Worm (Caenorhabditis elegans) whole organism, L4 larva: ENCODE measurements around the gene C06E2.2.

ENCODE experiments used
- D1046.2 ChIP-seq: fragments of 200-800 bp; sonication (Bioruptor generic); IDR thresholded peaks from 2 replicates; pipeline ENCODE4 v1.3.6; 2022; ENCODE audit warnings: missing genetic modification characterization, missing compliant biosample characterization
- F26F4.8 ChIP-seq: fragments of 200-800 bp; sonication (Bioruptor generic); conservative IDR thresholded peaks from 2 replicates; pipeline ENCODE4 v1.3.6; 2022; ENCODE audit warnings: missing genetic modification characterization, missing compliant biosample characterization
- F37D6.2 ChIP-seq: sonication (generic microtip); optimal IDR thresholded peaks from 2 replicates; lab custom pipeline; 2016; ENCODE audit warnings: mild to moderate bottlenecking, missing genetic modification characterization, missing compliant biosample characterization
- T26A8.4 ChIP-seq: fragments of 200-800 bp; sonication (Bioruptor generic); IDR thresholded peaks from 2 replicates; pipeline ENCODE4 v1.3.6; 2022; ENCODE audit warnings: missing genetic modification characterization, missing compliant biosample characterization
- Y5F2A.4 ChIP-seq: fragments of 200-800 bp; sonication (Bioruptor generic); optimal IDR thresholded peaks from 2 replicates; lab custom pipeline; 2018; ENCODE audit warnings: mild to moderate bottlenecking, missing genetic modification characterization, missing compliant biosample characterization
- aha-1 ChIP-seq: fragments of 150-350 bp; peaks from one replicate; lab custom pipeline; 2014; ENCODE audit warnings: missing biosample characterization, missing genetic modification characterization
- arid-1 ChIP-seq: fragments of 200-800 bp; sonication (Bioruptor generic); conservative IDR thresholded peaks from 2 replicates; pipeline ENCODE4 v1.3.6; 2022; ENCODE audit warnings: missing genetic modification reagents, missing genetic modification characterization, missing compliant biosample characterization
- attf-4 ChIP-seq: sonication (generic microtip); optimal IDR thresholded peaks from 3 replicates; lab custom pipeline; 2017; ENCODE audit warnings: missing biosample characterization, missing genetic modification characterization
- ceh-28 ChIP-seq: fragments of 150-350 bp; optimal IDR thresholded peaks from 2 replicates; lab custom pipeline; 2014; ENCODE audit warnings: missing biosample characterization, missing genetic modification reagents, missing genetic modification characterization
- ceh-32 ChIP-seq: sonication (generic microtip); optimal IDR thresholded peaks from 2 replicates; lab custom pipeline; 2016; ENCODE audit warnings: mild to moderate bottlenecking, missing genetic modification characterization, missing compliant biosample characterization; ENCODE audit not compliant: poor library complexity
- ceh-82 ChIP-seq: sonication (generic microtip); optimal IDR thresholded peaks from 2 replicates; lab custom pipeline; 2017; ENCODE audit warnings: missing biosample characterization, missing genetic modification characterization
- ces-1 ChIP-seq: fragments of 150-350 bp; sonication (generic microtip); optimal IDR thresholded peaks from 4 replicates; lab custom pipeline; 2014; ENCODE audit warnings: missing biosample characterization, missing genetic modification reagents, missing genetic modification characterization
- ctbp-1 ChIP-seq: fragments of 200-800 bp; sonication (Bioruptor generic); IDR thresholded peaks from 2 replicates; pipeline ENCODE4 v1.3.6; 2022; ENCODE audit warnings: missing genetic modification reagents, missing genetic modification characterization, missing compliant biosample characterization
- daf-16 ChIP-seq, 3 experiments: sonication (generic microtip); optimal IDR thresholded peaks; 2 replicates each; lab custom pipeline; 2016 to 2017; ENCODE audit warnings: missing genetic modification characterization in 3 of 3, missing genetic modification reagents in 3 of 3, mild to moderate bottlenecking in 2 of 3, missing compliant biosample characterization in 2 of 3, missing biosample characterization in 1 of 3, moderate library complexity in 1 of 3
- dmd-6 ChIP-seq: fragments of 200-800 bp; sonication (Bioruptor generic); IDR thresholded peaks from 2 replicates; pipeline ENCODE4 v1.3.6; 2022; ENCODE audit warnings: missing genetic modification reagents, missing genetic modification characterization, missing compliant biosample characterization
- egl-27 ChIP-seq: sonication (generic microtip); optimal IDR thresholded peaks from 3 replicates; lab custom pipeline; 2017; ENCODE audit warnings: missing biosample characterization, missing genetic modification reagents, missing genetic modification characterization
- hlh-30 ChIP-seq: sonication (generic microtip); optimal IDR thresholded peaks from 2 replicates; lab custom pipeline; 2017; ENCODE audit warnings: antibody characterized with exemption, mild to moderate bottlenecking, missing genetic modification characterization, missing compliant biosample characterization; ENCODE audit not compliant: insufficient read depth
- hmg-1.1 ChIP-seq: fragments of 200-800 bp; sonication (Bioruptor generic); IDR thresholded peaks from 2 replicates; pipeline ENCODE4 v1.3.6; 2022; ENCODE audit warnings: missing genetic modification reagents, missing genetic modification characterization, missing compliant biosample characterization
- jun-1 ChIP-seq: fragments of 150-350 bp; optimal IDR thresholded peaks from 2 replicates; lab custom pipeline; 2014; ENCODE audit warnings: missing biosample characterization, missing genetic modification reagents, missing genetic modification characterization
- lin-15B ChIP-seq: fragments of 150-350 bp; sonication (generic microtip); optimal IDR thresholded peaks from 3 replicates; lab custom pipeline; 2014; ENCODE audit warnings: missing biosample characterization, missing genetic modification characterization
- lir-3 ChIP-seq: sonication (generic microtip); optimal IDR thresholded peaks from 2 replicates; lab custom pipeline; 2016; ENCODE audit warnings: mild to moderate bottlenecking, missing genetic modification characterization, missing compliant biosample characterization
- lsy-2 ChIP-seq, 2 experiments: fragments of 150-350 bp in 1 of 2; sonication (generic microtip) in 1 of 2; optimal IDR thresholded peaks; 2 replicates each; lab custom pipeline; 2014 to 2017; ENCODE audit warnings: missing biosample characterization in 2 of 2, missing genetic modification characterization in 2 of 2
- madf-9 ChIP-seq: fragments of 200-800 bp; sonication (Bioruptor generic); conservative IDR thresholded peaks from 2 replicates; pipeline ENCODE4 v1.3.6; 2022; ENCODE audit warnings: missing genetic modification reagents, missing genetic modification characterization, missing compliant biosample characterization
- mdt-29 ChIP-seq: fragments of 200-800 bp; sonication (Bioruptor generic); IDR thresholded peaks from 2 replicates; pipeline ENCODE4 v1.3.6; 2022; ENCODE audit warnings: missing genetic modification reagents, missing genetic modification characterization, missing compliant biosample characterization
- mes-2 ChIP-seq: sonication (generic microtip); optimal IDR thresholded peaks from 2 replicates; lab custom pipeline; 2016; ENCODE audit warnings: missing genotype, mild to moderate bottlenecking, missing genetic modification characterization, missing compliant biosample characterization; ENCODE audit not compliant: poor library complexity, severe bottlenecking
- mxl-3 ChIP-seq: fragments of 200-800 bp; sonication (Bioruptor generic); optimal IDR thresholded peaks from 2 replicates; lab custom pipeline; 2018; ENCODE audit warnings: mild to moderate bottlenecking, missing genetic modification characterization, missing compliant biosample characterization
- nhr-10 ChIP-seq: fragments of 150-350 bp; optimal IDR thresholded peaks from 2 replicates; lab custom pipeline; 2014; ENCODE audit warnings: missing biosample characterization, missing genetic modification characterization
- nhr-102 ChIP-seq: sonication (generic microtip); optimal IDR thresholded peaks from 2 replicates; lab custom pipeline; 2016; ENCODE audit warnings: mild to moderate bottlenecking, missing genetic modification characterization, moderate library complexity, missing compliant biosample characterization
- nhr-41 ChIP-seq: fragments of 200-800 bp; sonication (Bioruptor generic); IDR thresholded peaks from 2 replicates; pipeline ENCODE4 v1.3.6; 2022; ENCODE audit warnings: missing genetic modification reagents, missing genetic modification characterization, missing compliant biosample characterization
- nhr-48 ChIP-seq: sonication (generic microtip); optimal IDR thresholded peaks from 2 replicates; lab custom pipeline; 2016; ENCODE audit warnings: mild to moderate bottlenecking, missing genetic modification characterization, missing compliant biosample characterization
- pha-4 ChIP-seq, 2 experiments: fragments of 150-350 bp in 1 of 2; fragments of 200-800 bp in 1 of 2; sonication (Bioruptor generic) in 1 of 2; IDR thresholded peaks in 1 of 2; optimal IDR thresholded peaks in 1 of 2; 2 replicates each; pipeline versions ENCODE4 v1.3.6 to Lab custom; 2014 to 2022; ENCODE audit warnings: missing genetic modification characterization in 2 of 2, missing genetic modification reagents in 2 of 2, missing biosample characterization in 1 of 2, missing compliant biosample characterization in 1 of 2
- pqm-1 ChIP-seq: sonication (generic microtip); optimal IDR thresholded peaks from 2 replicates; lab custom pipeline; 2017; ENCODE audit warnings: missing biosample characterization, missing genetic modification characterization
- saeg-2 ChIP-seq: fragments of 200-800 bp; sonication (Bioruptor generic); IDR thresholded peaks from 2 replicates; pipeline ENCODE4 v1.3.6; 2022; ENCODE audit warnings: missing genetic modification reagents, missing genetic modification characterization, missing compliant biosample characterization
- set-16 ChIP-seq: fragments of 200-800 bp; sonication (Bioruptor generic); IDR thresholded peaks from 2 replicates; pipeline ENCODE4 v1.3.6; 2022; ENCODE audit warnings: missing genetic modification reagents, missing genetic modification characterization, missing compliant biosample characterization
- snpc-1.2 ChIP-seq: fragments of 200-800 bp; sonication (Bioruptor generic); IDR thresholded peaks from 2 replicates; pipeline ENCODE4 v1.3.6; 2022; ENCODE audit warnings: missing genetic modification reagents, missing genetic modification characterization, missing compliant biosample characterization
- unc-62 ChIP-seq, 3 experiments: fragments of 150-350 bp in 1 of 3; sonication (generic microtip); optimal IDR thresholded peaks in 2 of 3; peaks in 1 of 3; 1 replicate in 1 of 3; 2 replicates in 2 of 3; lab custom pipeline; 2014 to 2017; ENCODE audit warnings: missing biosample characterization in 3 of 3, missing genetic modification characterization in 3 of 3, missing genetic modification reagents in 3 of 3, missing genotype in 1 of 3
- vab-7 ChIP-seq: fragments of 200-800 bp; sonication (Bioruptor generic); IDR thresholded peaks from 2 replicates; pipeline ENCODE4 v1.3.6; 2022; ENCODE audit warnings: missing genetic modification reagents, missing genetic modification characterization, missing compliant biosample characterization
- zag-1 ChIP-seq: fragments of 150-350 bp; optimal IDR thresholded peaks from 2 replicates; lab custom pipeline; 2014; ENCODE audit warnings: missing biosample characterization, missing genetic modification characterization
- zfp-3 ChIP-seq: fragments of 200-800 bp; sonication (Bioruptor generic); conservative IDR thresholded peaks from 2 replicates; pipeline ENCODE4 v1.3.6; 2022; ENCODE audit warnings: missing genetic modification reagents, missing genetic modification characterization, missing compliant biosample characterization

Gene C06E2.2

DNA sequence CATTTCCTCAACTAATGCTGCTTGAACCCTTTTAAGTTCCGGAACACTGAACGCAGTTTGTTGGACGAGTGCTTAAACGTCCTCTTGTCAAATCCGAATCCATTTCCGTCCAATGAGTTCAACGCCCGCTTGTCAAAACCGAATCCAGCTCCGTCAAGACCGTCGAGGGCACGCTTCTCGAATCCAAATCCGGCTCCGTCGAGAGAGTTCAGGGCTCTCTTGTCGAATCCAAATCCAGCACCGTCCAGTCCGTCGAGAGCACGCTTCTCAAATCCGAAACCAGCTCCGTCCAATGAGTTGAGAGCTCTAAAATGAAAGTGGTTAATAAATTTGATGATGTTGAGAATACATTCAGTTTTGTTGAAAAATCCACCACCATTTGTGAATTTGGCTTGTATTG is 38.3 kb downstream of the C06E2.2 start:
- no peak for TF ChIP-seq hlh-30 (tag; lab: Kevin White, UChicago)
- TF ChIP-seq mdt-29: 0 out of 2 replicates have a peak, but pooled peaks have one; percentile 10
- no peak for TF ChIP-seq pha-4 (GFP tag; IDR thresholded peaks at IDR 0.05; lab: Robert Waterston, UW)
- no peak for TF ChIP-seq pha-4 (tag; optimal IDR thresholded peaks at IDR 0.05; lab: Kevin White, UChicago)
- no peak for TF ChIP-seq daf-16 (GFP tag; optimal IDR thresholded peaks at IDR 0.05; lab: Kevin White, UChicago)
- TF ChIP-seq daf-16 (tag; optimal IDR thresholded peaks at IDR 0.05; lab: Kevin White, UChicago): no peak
- TF ChIP-seq mes-2: no peak
- no peak for TF ChIP-seq vab-7
- TF ChIP-seq set-16: peak; percentile 52
- TF ChIP-seq ceh-32 (tag; lab: Kevin White, UChicago): no peak
- no peak for TF ChIP-seq nhr-102 (tag; lab: Kevin White, UChicago)
- TF ChIP-seq saeg-2 (GFP tag; lab: Robert Waterston, UW): no peak

DNA sequence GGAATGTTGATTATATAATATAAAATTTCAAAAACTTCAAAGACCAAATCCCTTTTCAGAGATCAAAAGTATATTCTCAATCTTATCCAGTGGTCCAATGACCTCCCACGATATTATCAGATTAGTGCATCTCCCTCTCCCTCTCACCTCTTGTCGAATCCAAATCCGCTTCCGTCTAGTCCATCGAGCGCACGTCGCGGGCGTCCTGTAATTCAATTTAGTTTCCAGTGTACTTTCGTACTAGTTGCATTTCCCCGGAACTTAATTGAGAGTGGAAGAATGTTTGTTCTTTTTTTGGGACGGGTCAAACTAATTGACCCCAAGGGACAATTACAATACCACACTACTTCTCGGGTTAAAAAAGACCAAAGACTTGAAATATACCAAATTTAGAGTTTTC is 39.3 kb downstream of the C06E2.2 start:
- TF ChIP-seq dmd-6 (no peak), ces-1 (peak; percentile 85), mes-2 (no peak), F26F4.8 (GFP tag; lab: Robert Waterston, UW) (0 out of 2 replicates have a peak, but pooled peaks have one; percentile 21), lsy-2 (tag; optimal IDR thresholded peaks at IDR 0.05; lab: Kevin White, UChicago) (peak in 1 of 2 experiments; percentile 5)
- TF ChIP-seq, all 104 proteins: peak for 3

DNA sequence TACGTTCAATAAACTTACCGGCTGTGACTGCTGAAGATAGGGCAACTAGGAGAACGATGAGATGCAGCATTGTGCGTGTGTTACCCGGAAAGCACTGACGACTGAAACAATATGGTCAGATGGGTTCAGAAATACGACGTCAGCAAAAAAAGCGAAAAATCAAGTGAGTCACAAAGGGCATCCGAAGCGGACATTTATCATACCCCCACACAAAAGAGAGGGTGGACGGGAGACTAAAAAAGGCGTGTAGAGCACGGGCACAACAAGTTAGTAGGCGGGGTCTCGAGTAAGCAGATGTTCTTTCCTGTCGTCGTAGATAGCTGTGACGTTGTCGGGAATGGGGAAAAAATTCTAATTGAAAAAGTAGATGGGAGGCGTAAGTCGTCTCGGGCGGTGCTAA is 39.9 kb downstream of the C06E2.2 start, which contains the start of gene nlp-14:
Gene nlp-14, minus strand, starts transcription at position 101 of the 400 bp plus-strand sequence.
- TF ChIP-seq aha-1 (tag; lab: Kevin White, UChicago) (peak; percentile 75), ceh-82 (tag; lab: Kevin White, UChicago) (no peak)

DNA sequence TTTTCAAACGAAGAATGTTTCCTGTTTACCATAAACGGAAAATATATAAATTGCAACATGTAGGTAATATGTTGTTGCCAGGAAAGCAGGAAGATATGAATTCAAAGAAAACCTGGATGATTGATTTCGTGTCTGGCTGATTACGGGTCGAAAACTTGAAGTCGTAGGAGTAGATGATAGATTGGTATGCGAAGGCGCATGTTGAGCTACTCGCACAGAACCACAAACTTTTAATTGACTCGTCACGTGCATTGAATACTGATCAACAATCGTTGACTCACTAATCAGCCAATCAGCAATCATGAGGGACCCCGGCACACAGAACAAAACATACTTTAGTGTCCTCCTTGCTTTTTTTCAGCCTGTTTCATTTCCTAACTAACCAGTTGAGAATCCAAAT is 41.8 kb downstream of the C06E2.2 start:
- TF ChIP-seq D1046.2: no peak
- TF ChIP-seq unc-62 (GFP tag; optimal IDR thresholded peaks at IDR 0.05 in 1 of 2; lab: Kevin White, UChicago): peak in 1 of 2 experiments; percentile 91
- no peak for TF ChIP-seq unc-62 (tag; optimal IDR thresholded peaks at IDR 0.05; lab: Kevin White, UChicago)

DNA sequence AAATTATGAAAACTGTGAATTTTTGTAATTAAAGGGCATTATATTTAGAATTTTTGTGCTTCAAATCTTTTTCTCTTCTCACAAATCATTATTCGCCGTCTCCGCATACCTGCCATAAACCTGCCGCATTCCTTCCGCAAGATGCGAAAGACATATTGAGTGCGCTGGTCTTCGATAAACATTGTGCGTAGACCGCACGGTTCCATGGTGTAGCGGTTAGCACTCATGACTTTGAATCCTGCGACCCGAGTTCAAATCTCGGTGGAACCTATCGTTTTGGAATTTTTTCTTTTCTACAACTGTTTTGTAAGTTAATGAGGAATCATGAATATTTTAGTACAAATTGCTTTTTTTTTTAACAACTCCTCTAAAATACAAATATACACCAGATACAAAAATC is 46.0 kb downstream of the C06E2.2 start:
- TF ChIP-seq attf-4 (tag; lab: Kevin White, UChicago) (no peak), ctbp-1 (peak; percentile 55), nhr-48 (tag; lab: Kevin White, UChicago) (peak; percentile 24), madf-9 (GFP tag; lab: Robert Waterston, UW) (peak; percentile 69), egl-27 (tag; lab: Kevin White, UChicago) (no peak), ceh-28 (tag; lab: Kevin White, UChicago) (no peak), nhr-41 (GFP tag; lab: Robert Waterston, UW) (0 out of 2 replicates have a peak, but pooled peaks have one; percentile 23), hmg-1.1 (GFP tag; lab: Robert Waterston, UW) (peak; percentile 58; the same call in 1 of the 2 replicates), ces-1 (no peak), pha-4 (GFP tag; IDR thresholded peaks at IDR 0.05; lab: Robert Waterston, UW) (no peak), pha-4 (tag; optimal IDR thresholded peaks at IDR 0.05; lab: Kevin White, UChicago) (no peak), nhr-10 (tag; lab: Kevin White, UChicago) (no peak), daf-16 (GFP tag; optimal IDR thresholded peaks at IDR 0.05; lab: Kevin White, UChicago) (peak in 1 of 2 experiments; percentile 42), daf-16 (tag; optimal IDR thresholded peaks at IDR 0.05; lab: Kevin White, UChicago) (peak; percentile 34), arid-1 (GFP tag; lab: Robert Waterston, UW) (peak; percentile 67; the same call in 1 of the 2 replicates), lsy-2 (tag; optimal IDR thresholded peaks at IDR 0.05; lab: Kevin White, UChicago) (no peak), F37D6.2 (no peak), zfp-3 (0 out of 2 replicates have a peak, but pooled peaks have one; percentile 15), mxl-3 (GFP tag; lab: Kevin White, UChicago) (peak; percentile 16), ceh-32 (tag; lab: Kevin White, UChicago) (no peak), T26A8.4 (no peak), lir-3 (tag; lab: Kevin White, UChicago) (no peak), jun-1 (no peak), zag-1 (tag; lab: Kevin White, UChicago) (no peak), mes-2 (no peak), dmd-6 (0 out of 2 replicates have a peak, but pooled peaks have one; percentile 32), pqm-1 (tag; lab: Kevin White, UChicago) (no peak), lin-15B (no peak), unc-62 (GFP tag; optimal IDR thresholded peaks at IDR 0.05 in 1 of 2; lab: Kevin White, UChicago) (no peak), unc-62 (tag; optimal IDR thresholded peaks at IDR 0.05; lab: Kevin White, UChicago) (no peak), snpc-1.2 (GFP tag; lab: Robert Waterston, UW) (peak; percentile 83), Y5F2A.4 (GFP tag; lab: Kevin White, UChicago) (no peak)
